Fruit fly (Drosophila melanogaster): ENCODE data around the gene shep.

The shep gene

DNA sequence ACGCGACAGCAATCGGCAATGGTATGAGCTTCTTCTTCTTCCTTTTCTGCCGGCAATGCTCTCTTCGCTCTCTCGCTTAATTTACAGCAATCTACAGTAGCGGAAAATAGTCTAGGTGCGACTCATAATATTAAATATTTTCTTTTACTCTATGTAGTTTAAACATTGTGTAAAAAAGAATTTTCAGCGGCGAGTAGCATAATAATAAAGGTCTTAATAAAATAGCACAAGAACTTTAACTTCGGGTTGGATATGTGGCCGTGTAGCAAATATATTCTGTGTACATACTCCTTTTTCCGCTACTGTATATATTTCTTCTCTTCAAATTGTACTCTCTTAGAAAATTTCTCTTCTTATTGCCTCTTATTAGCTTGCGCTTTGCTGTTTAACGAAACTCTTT lies at the start of gene shep:
Gene shep (minus strand): TSS at position 3 of the 400 bp plus-strand sequence.
- TF ChIP-seq zfh2 (GFP tag; optimal IDR thresholded peaks at IDR 0.05) (peak; percentile 68), CG8765 (GFP tag; IDR thresholded peaks at IDR 0.05) (peak; percentile 81), usp (GFP tag; optimal IDR thresholded peaks at IDR 0.05) (no peak), sob (GFP tag; IDR thresholded peaks at IDR 0.05) (peak; percentile 90), ase (GFP tag; IDR thresholded peaks at IDR 0.05) (peak; percentile 87), CG9215 (GFP tag; IDR thresholded peaks at IDR 0.05) (peak; percentile 74), gce (GFP tag; IDR thresholded peaks at IDR 0.05) (peak; percentile 87), nau (GFP tag; optimal IDR thresholded peaks at IDR 0.05) (peak; percentile 85), CG14860 (GFP tag; IDR thresholded peaks at IDR 0.05; ENCODE audit: partially characterized antibody) (no peak), ems (GFP tag; optimal IDR thresholded peaks at IDR 0.05) (peak; percentile 72), ken (GFP tag; IDR thresholded peaks at IDR 0.05) (peak; percentile 87), Dfd (GFP tag; optimal IDR thresholded peaks at IDR 0.05) (no peak), CG15073 (GFP tag; optimal IDR thresholded peaks at IDR 0.05) (peak; percentile 91), CG14965 (GFP tag; optimal IDR thresholded peaks at IDR 0.05; ENCODE audit: borderline replicate concordance) (no peak), dmrt99B (tag; optimal IDR thresholded peaks at IDR 0.05) (peak; percentile 92), CG16779 (GFP tag; IDR thresholded peaks at IDR 0.05) (no peak), CG4707 (GFP tag; optimal IDR thresholded peaks at IDR 0.05) (peak; percentile 77), CG17829 (tag; optimal IDR thresholded peaks at IDR 0.05) (peak; percentile 90), CG4820 (GFP tag; optimal IDR thresholded peaks at IDR 0.05) (peak; percentile 86), CG12744 (GFP tag; optimal IDR thresholded peaks at IDR 0.05) (peak; percentile 45), MESR4 (GFP tag; optimal IDR thresholded peaks at IDR 0.05) (peak; percentile 20), Antp (GFP tag; optimal IDR thresholded peaks at IDR 0.05) (peak; percentile 42), Rx (GFP tag; IDR thresholded peaks at IDR 0.05) (peak; percentile 82), chinmo (GFP tag; IDR thresholded peaks at IDR 0.05; ENCODE audit: partially characterized antibody) (no peak), Gug (GFP tag; IDR thresholded peaks at IDR 0.05) (peak; percentile 87), fd102C (GFP tag; optimal IDR thresholded peaks at IDR 0.05) (peak; percentile 59), Deaf1 (tag; optimal IDR thresholded peaks at IDR 0.05) (peak; percentile 77), lab (GFP tag; optimal IDR thresholded peaks at IDR 0.05) (peak; percentile 93), so (GFP tag; IDR thresholded peaks at IDR 0.05) (peak; percentile 92), YL-1 (GFP tag; optimal IDR thresholded peaks at IDR 0.05) (peak; percentile 39), CG12071 (GFP tag; optimal IDR thresholded peaks at IDR 0.05) (peak; percentile 83), CG9609 (GFP tag; optimal IDR thresholded peaks at IDR 0.05) (peak; percentile 54), mirr (GFP tag; optimal IDR thresholded peaks at IDR 0.05) (peak; percentile 34), CTCF (GFP tag; optimal IDR thresholded peaks at IDR 0.05) (peak; percentile 53), CG13894 (tag; optimal IDR thresholded peaks at IDR 0.05) (peak; percentile 56), chif (GFP tag; optimal IDR thresholded peaks at IDR 0.05) (peak; percentile 64 to 73), CG6765 (GFP tag; optimal IDR thresholded peaks at IDR 0.05) (peak; percentile 70), D19B (GFP tag; optimal IDR thresholded peaks at IDR 0.05) (peak; percentile 82), CG17361 (GFP tag; IDR thresholded peaks at IDR 0.05) (peak; percentile 91), MBD-R2 (GFP tag; IDR thresholded peaks at IDR 0.05) (peak; percentile 59), CG2129 (GFP tag; IDR thresholded peaks at IDR 0.05; ENCODE audit: partially characterized antibody) (no peak), CG8388 (GFP tag; optimal IDR thresholded peaks at IDR 0.05) (peak; percentile 99), CG13296 (GFP tag; optimal IDR thresholded peaks at IDR 0.05) (peak; percentile 87), Trl (optimal IDR thresholded peaks at IDR 0.05) (peak; percentile 73 to 89), Trl (GFP tag; optimal IDR thresholded peaks at IDR 0.05) (peak; percentile 59), CG7839 (tag; optimal IDR thresholded peaks at IDR 0.05) (peak; percentile 93), tio (GFP tag; optimal IDR thresholded peaks at IDR 0.05) (peak; percentile 85), zen (tag; optimal IDR thresholded peaks at IDR 0.05) (peak; percentile 92), aop (GFP tag; IDR thresholded peaks at IDR 0.05) (peak; percentile 52; the same call in 1 of the 2 replicates), CG8089 (GFP tag; optimal IDR thresholded peaks at IDR 0.05) (peak; percentile 59), unpg (GFP tag; optimal IDR thresholded peaks at IDR 0.05) (peak; percentile 95), gro (GFP tag; optimal IDR thresholded peaks at IDR 0.05) (peak; percentile 85)

All from whole organism, embryonic.